Fruit fly (Drosophila melanogaster): Measurements from ENCODE around the gene CG43965.

CG43965 gene

DNA sequence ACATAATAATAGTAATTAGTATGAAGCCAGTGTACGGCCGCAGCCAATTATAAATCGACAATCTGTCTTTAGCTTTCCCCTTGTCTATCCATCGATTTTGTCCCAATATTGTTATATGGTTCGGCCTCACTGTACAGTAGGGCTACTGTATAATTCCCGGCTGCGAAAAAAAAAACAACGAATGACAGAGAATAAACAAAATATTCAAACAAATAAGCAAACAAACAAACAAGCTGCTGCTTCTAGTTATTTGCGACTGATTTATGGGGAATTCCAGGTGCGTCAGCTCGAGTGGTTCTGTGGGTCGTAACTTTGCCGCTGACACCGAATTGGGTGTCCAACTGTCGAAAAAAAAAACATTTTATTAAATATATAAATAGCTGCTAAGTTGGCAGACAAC is 35.9 kb downstream of the CG43965 start (continued):
- TF ChIP-seq Fer3 (tag; optimal IDR thresholded peaks at IDR 0.05) (peak; percentile 63), CG15696 (tag; optimal IDR thresholded peaks at IDR 0.05) (peak; percentile 51), mirr (GFP tag; optimal IDR thresholded peaks at IDR 0.05) (peak; percentile 77), C15 (GFP tag; IDR thresholded peaks at IDR 0.05) (peak; percentile 58; the same call in 1 of the 3 replicates), CG2129 (GFP tag; IDR thresholded peaks at IDR 0.05; ENCODE audit: partially characterized antibody) (no peak), CG11456 (GFP tag; IDR thresholded peaks at IDR 0.05) (peak; percentile 53; the same call in 1 of the 3 replicates), Gsc (GFP tag; IDR thresholded peaks at IDR 0.05) (no peak), CG12659 (GFP tag; optimal IDR thresholded peaks at IDR 0.05) (no peak), CG12769 (tag; optimal IDR thresholded peaks at IDR 0.05) (peak; percentile 87), Atf6 (GFP tag; IDR thresholded peaks at IDR 0.05) (peak; percentile 78), Xrp1 (GFP tag; IDR thresholded peaks at IDR 0.05) (0 out of 2 replicates have a peak, but pooled peaks have one; percentile 33), sob (GFP tag; IDR thresholded peaks at IDR 0.05) (peak; percentile 71; the same call in 1 of the 2 replicates), CG9609 (GFP tag; optimal IDR thresholded peaks at IDR 0.05) (no peak), CG13296 (GFP tag; optimal IDR thresholded peaks at IDR 0.05) (peak; percentile 78), ssp (GFP tag; IDR thresholded peaks at IDR 0.05) (no peak), unc-4 (GFP tag; IDR thresholded peaks at IDR 0.05; ENCODE audit: partially characterized antibody) (no peak), mam (GFP tag; optimal IDR thresholded peaks at IDR 0.05) (peak; percentile 18), gem (tag; optimal IDR thresholded peaks at IDR 0.05) (peak; percentile 37), Six4 (GFP tag; optimal IDR thresholded peaks at IDR 0.05) (no peak), slou (GFP tag; optimal IDR thresholded peaks at IDR 0.05) (peak; percentile 40), CG3838 (GFP tag; optimal IDR thresholded peaks at IDR 0.05) (no peak), Dbx (GFP tag; IDR thresholded peaks at IDR 0.05) (peak; percentile 53; the same call in 1 of the 3 replicates), Bteb2 (GFP tag; optimal IDR thresholded peaks at IDR 0.05) (no peak), crc (GFP tag; optimal IDR thresholded peaks at IDR 0.05) (peak; percentile 2), cg (GFP tag; optimal IDR thresholded peaks at IDR 0.05) (no peak), bab2 (GFP tag; optimal IDR thresholded peaks at IDR 0.05) (peak; percentile 45), CG4617 (GFP tag; optimal IDR thresholded peaks at IDR 0.05; ENCODE audit: borderline replicate concordance) (no peak), CG2678 (tag; optimal IDR thresholded peaks at IDR 0.05) (peak; percentile 56), dysf (GFP tag; IDR thresholded peaks at IDR 0.05) (peak; percentile 17; the same call in 1 of the 3 replicates), wek (GFP tag; optimal IDR thresholded peaks at IDR 0.05) (peak; percentile 5), PHDP (tag; optimal IDR thresholded peaks at IDR 0.05) (peak; percentile 47), CG13894 (tag; optimal IDR thresholded peaks at IDR 0.05) (peak; percentile 31), Fer1 (GFP tag; optimal IDR thresholded peaks at IDR 0.05) (peak; percentile 77), Med (GFP tag) (peak; percentile 87), CG7357 (GFP tag; IDR thresholded peaks at IDR 0.05) (no peak), ERR (GFP tag; optimal IDR thresholded peaks at IDR 0.05) (no peak), al (GFP tag; IDR thresholded peaks at IDR 0.05) (no peak), CG12391 (tag; optimal IDR thresholded peaks at IDR 0.05) (no peak), org-1 (GFP tag; optimal IDR thresholded peaks at IDR 0.05) (peak; percentile 43), CG4730 (GFP tag; IDR thresholded peaks at IDR 0.05) (0 out of 2 replicates have a peak, but pooled peaks have one; percentile 13), CG34376 (GFP tag; optimal IDR thresholded peaks at IDR 0.05) (peak; percentile 7), slp2 (GFP tag; optimal IDR thresholded peaks at IDR 0.05) (no peak), CG14965 (GFP tag; optimal IDR thresholded peaks at IDR 0.05; ENCODE audit: borderline replicate concordance) (no peak), CG6813 (GFP tag; optimal IDR thresholded peaks at IDR 0.05) (peak; percentile 76), CG9817 (tag; optimal IDR thresholded peaks at IDR 0.05) (peak; percentile 47), Mrtf (GFP tag; IDR thresholded peaks at IDR 0.05) (no peak), BtbVII (GFP tag; optimal IDR thresholded peaks at IDR 0.05) (peak; percentile 76), CG9932 (GFP tag; IDR thresholded peaks at IDR 0.05) (peak; percentile 47), D19A (tag; optimal IDR thresholded peaks at IDR 0.05) (no peak), sens (GFP tag) (peak; percentile 74), Hr51 (GFP tag; optimal IDR thresholded peaks at IDR 0.05) (peak in 1 of 2 experiments; percentile 1)
